Worm (Caenorhabditis elegans): ENCODE results near the gene phf-33.
A peak's percentile ranks its signal among the peaks of the same experiment; 100 is the strongest.

The phf-33 gene

ce11 chrX:13251354-13251843 lies 27.4 kb downstream of the phf-33 start (continued):
- peak; percentile 70 for TF ChIP-seq hmg-1.1 (GFP tag; IDR thresholded peaks at IDR 0.05)
- TF ChIP-seq nhr-6 (tag; optimal IDR thresholded peaks at IDR 0.05) = peak; percentile 61
- TF ChIP-seq dmd-9 (GFP tag; IDR thresholded peaks at IDR 0.05) = no peak
- TF ChIP-seq mes-2 (tag; optimal IDR thresholded peaks at IDR 0.05; ENCODE audit: poor library complexity, severe bottlenecking) = peak; percentile 68
- peak; percentile 44; the same call in 1 of the 2 replicates for TF ChIP-seq arid-1 (GFP tag; conservative IDR thresholded peaks at IDR 0.05)
- TF ChIP-seq cey-2 (tag; optimal IDR thresholded peaks at IDR 0.05; ENCODE audit: borderline replicate concordance, insufficient read depth) = no peak
- TF ChIP-seq unc-130 (GFP tag; optimal IDR thresholded peaks at IDR 0.05) = no peak
- peak; percentile 70; the same call in 1 of the 2 replicates for TF ChIP-seq lin-1 (GFP tag; IDR thresholded peaks at IDR 0.05)
- peak; percentile 81 for TF ChIP-seq mep-1 (tag; optimal IDR thresholded peaks at IDR 0.05)
- TF ChIP-seq nhr-237 (tag; optimal IDR thresholded peaks at IDR 0.05) = no peak
- TF ChIP-seq nhr-11 (tag; optimal IDR thresholded peaks at IDR 0.05) = peak; percentile 87
- no peak for TF ChIP-seq daf-19 (GFP tag; conservative IDR thresholded peaks at IDR 0.05)
- TF ChIP-seq ztf-7 (tag; optimal IDR thresholded peaks at IDR 0.05) = peak; percentile 35
- no peak for TF ChIP-seq fos-1 (tag; optimal IDR thresholded peaks at IDR 0.05)
- no peak for TF ChIP-seq D1046.2 (GFP tag; IDR thresholded peaks at IDR 0.05)

DNA sequence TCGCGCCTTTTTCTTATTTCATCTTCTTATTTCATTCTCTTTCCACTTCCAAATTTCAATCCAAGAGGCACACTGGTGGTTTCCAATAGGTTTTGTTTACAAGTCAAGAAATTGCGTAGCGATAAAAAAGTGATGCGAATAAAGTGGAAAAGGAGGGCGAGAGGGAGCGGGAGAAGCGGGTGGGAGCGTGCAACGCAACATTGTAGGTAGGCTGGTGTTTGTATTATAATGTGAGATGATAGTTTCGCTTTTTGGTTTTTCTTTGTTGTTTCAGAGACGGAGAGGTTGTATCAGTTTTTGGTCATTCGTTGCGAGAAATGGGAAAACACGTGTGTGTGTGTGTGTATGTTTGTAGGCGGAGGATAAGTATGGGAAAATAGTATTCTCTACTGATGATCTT lies 28.6 kb downstream of the phf-33 start:
- TF ChIP-seq mes-2 (tag; optimal IDR thresholded peaks at IDR 0.05; ENCODE audit: poor library complexity, severe bottlenecking) (peak; percentile 64), mdl-1 (tag; optimal IDR thresholded peaks at IDR 0.05) (peak; percentile 38 to 90), ceh-32 (tag; optimal IDR thresholded peaks at IDR 0.05; ENCODE audit: poor library complexity) (no peak), jun-1 (tag; optimal IDR thresholded peaks at IDR 0.05) (no peak), php-3 (GFP tag; IDR thresholded peaks at IDR 0.05) (0 out of 2 replicates have a peak, but pooled peaks have one; percentile 44), nhr-102 (tag; optimal IDR thresholded peaks at IDR 0.05) (peak; percentile 28), nhr-10 (tag; optimal IDR thresholded peaks at IDR 0.05) (peak; percentile 86), Y5F2A.4 (GFP tag; optimal IDR thresholded peaks at IDR 0.05) (no peak), lsy-2 (tag; optimal IDR thresholded peaks at IDR 0.05) (peak in 1 of 2 experiments; percentile 48), aha-1 (tag) (peak; percentile 98), mxl-3 (GFP tag; optimal IDR thresholded peaks at IDR 0.05) (peak; percentile 78), nhr-42 (GFP tag; IDR thresholded peaks at IDR 0.05) (0 out of 2 replicates have a peak, but pooled peaks have one; percentile 15), duxl-1 (tag; optimal IDR thresholded peaks at IDR 0.05; ENCODE audit: poor library complexity) (no peak), nhr-6 (tag; optimal IDR thresholded peaks at IDR 0.05) (peak; percentile 6), F10B5.3 (tag; optimal IDR thresholded peaks at IDR 0.05) (no peak), tra-1 (GFP tag; IDR thresholded peaks at IDR 0.05) (peak; percentile 65; the same call in 1 of the 2 replicates), ceh-62 (tag; optimal IDR thresholded peaks at IDR 0.05) (no peak), pqm-1 (tag; optimal IDR thresholded peaks at IDR 0.05) (peak; percentile 66), daf-16 (GFP tag; optimal IDR thresholded peaks at IDR 0.05) (peak in 1 of 2 experiments; percentile 68), daf-16 (tag; optimal IDR thresholded peaks at IDR 0.05) (peak; percentile 95), dpl-1 (GFP tag; optimal IDR thresholded peaks at IDR 0.05) (no peak), zip-11 (GFP tag; IDR thresholded peaks at IDR 0.05) (no peak), nhr-28 (tag; optimal IDR thresholded peaks at IDR 0.05) (peak; percentile 95), ama-1 (optimal IDR thresholded peaks at IDR 0.05) (no peak), F37D6.2 (tag; optimal IDR thresholded peaks at IDR 0.05) (no peak), arid-1 (GFP tag; conservative IDR thresholded peaks at IDR 0.05) (0 out of 2 replicates have a peak, but pooled peaks have one; percentile 29), nhr-48 (tag; optimal IDR thresholded peaks at IDR 0.05) (peak; percentile 39), mdt-29 (GFP tag; IDR thresholded peaks at IDR 0.05) (no peak), unc-62 (GFP tag; optimal IDR thresholded peaks at IDR 0.05 in 1 of 2) (peak in 1 of 2 experiments; percentile 33), unc-62 (tag; optimal IDR thresholded peaks at IDR 0.05) (no peak), aly-2 (tag; optimal IDR thresholded peaks at IDR 0.05) (no peak), hlh-11 (tag; optimal IDR thresholded peaks at IDR 0.05) (peak; percentile 83), nhr-25 (tag; optimal IDR thresholded peaks at IDR 0.05; ENCODE audit: borderline replicate concordance, insufficient read depth) (peak; percentile 53), hif-1 (tag; optimal IDR thresholded peaks at IDR 0.05) (peak in 1 of 2 experiments; percentile 41), hmg-1.1 (GFP tag; IDR thresholded peaks at IDR 0.05) (peak; percentile 34; the same call in 1 of the 2 replicates), lin-39 (tag; optimal IDR thresholded peaks at IDR 0.05) (no peak), dmd-6 (GFP tag; IDR thresholded peaks at IDR 0.05) (peak; percentile 83), ztf-7 (tag; optimal IDR thresholded peaks at IDR 0.05) (no peak), dve-1 (tag; optimal IDR thresholded peaks at IDR 0.05; ENCODE audit: insufficient read depth) (peak; percentile 92)

All from whole organism, L4 larva.